Fruit fly (Drosophila melanogaster): ENCODE results near the gene CG43348.

CG43348 gene

DNA sequence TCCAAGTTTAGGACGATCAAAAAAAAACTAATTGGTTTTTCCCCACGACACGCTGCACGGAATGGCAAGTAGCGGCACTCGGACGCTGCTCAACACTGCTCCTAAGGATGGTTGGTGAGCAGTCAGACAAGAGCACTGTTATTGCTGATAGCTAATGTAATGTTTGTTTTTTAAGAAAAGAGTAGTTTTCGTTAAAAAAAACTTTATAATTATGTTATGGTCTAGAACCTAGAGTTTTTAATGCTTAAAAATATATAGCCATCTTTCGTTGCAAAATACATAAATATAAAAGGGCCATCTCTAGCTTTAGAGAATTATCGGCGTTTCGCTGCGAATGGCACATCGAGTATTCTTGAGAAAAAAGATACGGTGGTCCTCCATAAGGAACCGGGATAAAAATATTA is 26.5 kb upstream of the CG43348 start, which contains the start of the genes Charon and CG4887 (continued):
- peak; percentile 85 for TF ChIP-seq NfI (GFP tag; optimal IDR thresholded peaks at IDR 0.05)
- peak; percentile 89 for TF ChIP-seq HmgZ (tag; optimal IDR thresholded peaks at IDR 0.05)
- TF ChIP-seq Opbp (GFP tag; IDR thresholded peaks at IDR 0.05; ENCODE audit: partially characterized antibody): 0 out of 3 replicates have a peak, but pooled peaks have one; percentile 51
- peak; percentile 61 for TF ChIP-seq Rx (GFP tag; IDR thresholded peaks at IDR 0.05)
- TF ChIP-seq gsb-n (tag; optimal IDR thresholded peaks at IDR 0.05): no peak
- peak; percentile 79 for TF ChIP-seq maf-S (GFP tag; optimal IDR thresholded peaks at IDR 0.05)
- TF ChIP-seq emc (GFP tag; optimal IDR thresholded peaks at IDR 0.05): peak; percentile 17
- no peak for TF ChIP-seq ac (GFP tag; optimal IDR thresholded peaks at IDR 0.05)
- TF ChIP-seq pzg (GFP tag; optimal IDR thresholded peaks at IDR 0.05): peak; percentile 51
- no peak for TF ChIP-seq CG42726 (GFP tag; IDR thresholded peaks at IDR 0.05; ENCODE audit: partially characterized antibody)
- no peak for TF ChIP-seq Nf-YC (tag; optimal IDR thresholded peaks at IDR 0.05)
- TF ChIP-seq bigmax (GFP tag; optimal IDR thresholded peaks at IDR 0.05): no peak
- TF ChIP-seq CG8089 (GFP tag; optimal IDR thresholded peaks at IDR 0.05): peak; percentile 79
- TF ChIP-seq CG7372 (GFP tag; IDR thresholded peaks at IDR 0.05): peak; percentile 83; the same call in 1 of the 2 replicates
- peak; percentile 86 for TF ChIP-seq CG14710 (tag; optimal IDR thresholded peaks at IDR 0.05)
- no peak for TF ChIP-seq exex (tag; optimal IDR thresholded peaks at IDR 0.05)
- no peak for TF ChIP-seq CG11696 (GFP tag; IDR thresholded peaks at IDR 0.05)
- TF ChIP-seq unpg (GFP tag; optimal IDR thresholded peaks at IDR 0.05): no peak
- TF ChIP-seq usp (GFP tag; optimal IDR thresholded peaks at IDR 0.05): no peak
- no peak for TF ChIP-seq fd102C (GFP tag; optimal IDR thresholded peaks at IDR 0.05)
- TF ChIP-seq ind (GFP tag; optimal IDR thresholded peaks at IDR 0.05): peak; percentile 88
- peak in 1 of 2 experiments; percentile 4 for TF ChIP-seq tll (GFP tag; optimal IDR thresholded peaks at IDR 0.05)
- peak in 1 of 3 experiments; percentile 15 for TF ChIP-seq Stat92E (GFP tag; optimal IDR thresholded peaks at IDR 0.05)
- no peak for TF ChIP-seq Lim3 (GFP tag; IDR thresholded peaks at IDR 0.05)
- peak; percentile 87 for TF ChIP-seq CG18599 (GFP tag; optimal IDR thresholded peaks at IDR 0.05)
- TF ChIP-seq CG17568 (GFP tag; optimal IDR thresholded peaks at IDR 0.05): no peak
- TF ChIP-seq CG4328 (GFP tag; optimal IDR thresholded peaks at IDR 0.05): peak; percentile 79
- TF ChIP-seq Mes4 (GFP tag; optimal IDR thresholded peaks at IDR 0.05): peak; percentile 67
- TF ChIP-seq Asciz (GFP tag; optimal IDR thresholded peaks at IDR 0.05): no peak
- TF ChIP-seq Doc3 (GFP tag; IDR thresholded peaks at IDR 0.05; ENCODE audit: partially characterized antibody): peak; percentile 65; the same call in 2 of the 3 replicates
- peak in 1 of 2 experiments; percentile 83 for TF ChIP-seq Hr51 (GFP tag; optimal IDR thresholded peaks at IDR 0.05)
- no peak for TF ChIP-seq jing (GFP tag; optimal IDR thresholded peaks at IDR 0.05)
- TF ChIP-seq HLH3B (GFP tag; IDR thresholded peaks at IDR 0.05): peak; percentile 64
- peak; percentile 80 for TF ChIP-seq CG17385 (GFP tag; optimal IDR thresholded peaks at IDR 0.05)
- TF ChIP-seq CG11560 (tag; IDR thresholded peaks at IDR 0.05): peak; percentile 74; the same call in 2 of the 3 replicates
- TF ChIP-seq slou (GFP tag; optimal IDR thresholded peaks at IDR 0.05): peak; percentile 84
- no peak for TF ChIP-seq lab (GFP tag; optimal IDR thresholded peaks at IDR 0.05)
- peak; percentile 48 for TF ChIP-seq cwo (GFP tag; optimal IDR thresholded peaks at IDR 0.05)
- TF ChIP-seq Elba2 (GFP tag; optimal IDR thresholded peaks at IDR 0.05): peak; percentile 87
- no peak for TF ChIP-seq gem (tag; optimal IDR thresholded peaks at IDR 0.05)
- TF ChIP-seq pita (GFP tag; optimal IDR thresholded peaks at IDR 0.05): no peak
- TF ChIP-seq Hr78 (GFP tag; optimal IDR thresholded peaks at IDR 0.05): no peak
- peak; percentile 69; the same call in 2 of the 3 replicates for TF ChIP-seq CG6175 (GFP tag; IDR thresholded peaks at IDR 0.05)
- peak; percentile 86 for TF ChIP-seq dysf (GFP tag; IDR thresholded peaks at IDR 0.05)
- peak; percentile 93 for TF ChIP-seq CG9932 (GFP tag; IDR thresholded peaks at IDR 0.05)
- peak; percentile 61 for TF ChIP-seq CG16815 (GFP tag; optimal IDR thresholded peaks at IDR 0.05)
- peak; percentile 75 for TF ChIP-seq CG6765 (GFP tag; optimal IDR thresholded peaks at IDR 0.05)
- no peak for TF ChIP-seq Dip2 (GFP tag; IDR thresholded peaks at IDR 0.05)
- TF ChIP-seq chif (GFP tag; optimal IDR thresholded peaks at IDR 0.05): peak; percentile 75 to 84

Measured in whole organism, embryonic.